Fruit fly (Drosophila melanogaster) whole organism, prepupa: Measurements from ENCODE around the gene Rala.

Experiments used
- CG10631 ChIP-seq: fragments of 200-800 bp; sonication (Bioruptor generic); optimal IDR thresholded peaks from 2 replicates; lab custom pipeline; 2016; ENCODE audit warnings: missing biosample characterization, missing genetic modification characterization
- CG10669 ChIP-seq: fragments of 200-800 bp; sonication (Bioruptor generic); optimal IDR thresholded peaks from 3 replicates; lab custom pipeline; 2018; ENCODE audit warnings: missing biosample characterization, mild to moderate bottlenecking, missing genetic modification characterization, moderate library complexity
- CG11294 ChIP-seq: fragments of 200-800 bp; sonication (Bioruptor generic); IDR thresholded peaks from 2 replicates; pipeline ENCODE4 v1.3.6; 2022; ENCODE audit warnings: missing biosample characterization, missing genetic modification characterization
- CG11762 ChIP-seq: fragments of 200-800 bp; sonication (Bioruptor generic); optimal IDR thresholded peaks from 3 replicates; lab custom pipeline; 2016; ENCODE audit warnings: missing biosample characterization, missing genetic modification characterization; ENCODE audit not compliant: insufficient read depth
- CG11902 ChIP-seq: fragments of 200-800 bp; sonication (Bioruptor generic); optimal IDR thresholded peaks from 3 replicates; lab custom pipeline; 2016; ENCODE audit warnings: missing biosample characterization, missing genetic modification characterization
- CG15336 ChIP-seq: fragments of 200-800 bp; sonication (Bioruptor generic); IDR thresholded peaks from 2 replicates; pipeline ENCODE4 v1.3.6; 2022; ENCODE audit warnings: missing biosample characterization, missing genetic modification characterization
- CG1621 ChIP-seq: fragments of 200-800 bp; sonication (Bioruptor generic); optimal IDR thresholded peaks from 3 replicates; lab custom pipeline; 2018; ENCODE audit warnings: missing biosample characterization, mild to moderate bottlenecking, missing genetic modification characterization
- CG16779 ChIP-seq: fragments of 200-800 bp; sonication (Bioruptor generic); optimal IDR thresholded peaks from 3 replicates; lab custom pipeline; 2017; ENCODE audit warnings: missing biosample characterization, mild to moderate bottlenecking, missing genetic modification characterization
- CG3032 ChIP-seq: fragments of 200-800 bp; optimal IDR thresholded peaks from 2 replicates; lab custom pipeline; 2019; ENCODE audit warnings: missing biosample characterization, mild to moderate bottlenecking, missing genetic modification characterization, moderate library complexity
- CG31627 ChIP-seq: fragments of 200-800 bp; sonication (Bioruptor generic); optimal IDR thresholded peaks from 3 replicates; lab custom pipeline; 2016; ENCODE audit warnings: missing biosample characterization, missing genetic modification characterization
- CG32006 ChIP-seq: fragments of 200-800 bp; sonication (Bioruptor generic); optimal IDR thresholded peaks from 3 replicates; lab custom pipeline; 2017; ENCODE audit warnings: missing biosample characterization, mild to moderate bottlenecking, missing genetic modification characterization
- CG34406 ChIP-seq: fragments of 200-800 bp; sonication (Bioruptor generic); optimal IDR thresholded peaks from 3 replicates; lab custom pipeline; 2016; ENCODE audit warnings: missing biosample characterization, missing genetic modification characterization
- CG3919 ChIP-seq: fragments of 200-800 bp; sonication (Bioruptor generic); optimal IDR thresholded peaks from 3 replicates; lab custom pipeline; 2016; ENCODE audit warnings: missing biosample characterization, missing genetic modification characterization
- CG4318 ChIP-seq: fragments of 200-800 bp; sonication (Bioruptor generic); optimal IDR thresholded peaks from 3 replicates; lab custom pipeline; 2017; ENCODE audit warnings: missing biosample characterization, mild to moderate bottlenecking, missing genetic modification characterization
- CG6163 ChIP-seq: fragments of 200-800 bp; sonication (Bioruptor generic); IDR thresholded peaks from 3 replicates; pipeline ENCODE4 v1.3.6; 2022; ENCODE audit warnings: missing biosample characterization, missing genetic modification characterization
- CG6792 ChIP-seq: fragments of 200-800 bp; sonication (Bioruptor generic); optimal IDR thresholded peaks from 3 replicates; lab custom pipeline; 2016; ENCODE audit warnings: missing biosample characterization, missing genetic modification characterization
- CG6808 ChIP-seq: fragments of 200-800 bp; sonication (Bioruptor generic); optimal IDR thresholded peaks from 3 replicates; lab custom pipeline; 2017; ENCODE audit warnings: missing biosample characterization, missing genetic modification characterization, mild to moderate bottlenecking, moderate library complexity, missing genetic modification reagents
- CG6854 ChIP-seq: fragments of 200-800 bp; sonication (Bioruptor generic); optimal IDR thresholded peaks from 2 replicates; lab custom pipeline; 2017; ENCODE audit warnings: missing biosample characterization, mild to moderate bottlenecking, missing genetic modification characterization
- CG7368 ChIP-seq: fragments of 200-800 bp; sonication (Bioruptor generic); optimal IDR thresholded peaks from 3 replicates; lab custom pipeline; 2016; ENCODE audit warnings: missing biosample characterization, missing genetic modification characterization
- CG8119 ChIP-seq: fragments of 200-800 bp; sonication (Bioruptor generic); IDR thresholded peaks from 3 replicates; pipeline ENCODE4 v1.3.6; 2022; ENCODE audit warnings: missing biosample characterization, missing genetic modification characterization
- CG8319 ChIP-seq: fragments of 200-800 bp; sonication (Bioruptor generic); optimal IDR thresholded peaks from 3 replicates; lab custom pipeline; 2016; ENCODE audit warnings: missing biosample characterization, missing genetic modification characterization
- CG8632 ChIP-seq: fragments of 200-800 bp; sonication (Bioruptor generic); optimal IDR thresholded peaks from 3 replicates; lab custom pipeline; 2016; ENCODE audit warnings: missing biosample characterization, missing genetic modification characterization
- CG9139 ChIP-seq: fragments of 200-800 bp; sonication (Bioruptor generic); optimal IDR thresholded peaks from 3 replicates; lab custom pipeline; 2017; ENCODE audit warnings: missing biosample characterization, mild to moderate bottlenecking, missing genetic modification characterization
- Eip78C ChIP-seq: fragments of 200-800 bp; sonication (Bioruptor generic); peaks from one replicate; lab custom pipeline; 2016; ENCODE audit warnings: missing biosample characterization, missing genetic modification characterization
- Eip93F ChIP-seq: fragments of 200-800 bp; sonication (Bioruptor generic); optimal IDR thresholded peaks from 2 replicates; lab custom pipeline; 2016; ENCODE audit warnings: missing biosample characterization, mild to moderate bottlenecking, missing genetic modification characterization
- Ets21C ChIP-seq: fragments of 200-800 bp; sonication (Bioruptor generic); optimal IDR thresholded peaks from 3 replicates; lab custom pipeline; 2016; ENCODE audit warnings: missing biosample characterization, missing genetic modification characterization
- Ets96B ChIP-seq: fragments of 200-800 bp; optimal IDR thresholded peaks from 2 replicates; lab custom pipeline; 2019; ENCODE audit warnings: missing biosample characterization, mild to moderate bottlenecking, missing genetic modification characterization, moderate library complexity
- Gug ChIP-seq: fragments of 200-800 bp; sonication (Bioruptor generic); IDR thresholded peaks from 2 replicates; pipeline ENCODE4 v1.3.6; 2022; ENCODE audit warnings: missing biosample characterization, missing genetic modification characterization
- Hr38 ChIP-seq: sonication (Bioruptor generic); optimal IDR thresholded peaks from 2 replicates; lab custom pipeline; 2016; ENCODE audit warnings: missing biosample characterization, missing genetic modification characterization
- Hr39 ChIP-seq: fragments of 200-800 bp; sonication (Bioruptor generic); optimal IDR thresholded peaks from 2 replicates; lab custom pipeline; 2016; ENCODE audit warnings: missing biosample characterization, missing genetic modification characterization
- Lpt ChIP-seq: fragments of 200-800 bp; sonication (Bioruptor generic); optimal IDR thresholded peaks from 3 replicates; lab custom pipeline; 2016; ENCODE audit warnings: missing biosample characterization, missing genetic modification characterization
- Met ChIP-seq: fragments of 200-800 bp; sonication (Bioruptor generic); optimal IDR thresholded peaks from 3 replicates; lab custom pipeline; 2016; ENCODE audit warnings: missing biosample characterization, missing genetic modification characterization
- OdsH ChIP-seq: fragments of 200-800 bp; sonication (Bioruptor generic); optimal IDR thresholded peaks from 3 replicates; lab custom pipeline; 2016; ENCODE audit warnings: missing biosample characterization, missing genetic modification characterization
- Smox ChIP-seq: fragments of 200-800 bp; sonication (Bioruptor generic); optimal IDR thresholded peaks from 3 replicates; lab custom pipeline; 2016; ENCODE audit warnings: missing biosample characterization, missing genetic modification characterization
- Sox102F ChIP-seq: fragments of 200-800 bp; sonication (Bioruptor generic); optimal IDR thresholded peaks from 2 replicates; lab custom pipeline; 2016; ENCODE audit warnings: missing biosample characterization, mild to moderate bottlenecking, missing genetic modification characterization
- Sox14 ChIP-seq: fragments of 200-800 bp; sonication (Bioruptor generic); optimal IDR thresholded peaks from 3 replicates; lab custom pipeline; 2016; ENCODE audit warnings: missing biosample characterization, missing genetic modification characterization
- Sox15 ChIP-seq: fragments of 200-800 bp; sonication (Bioruptor generic); optimal IDR thresholded peaks from 3 replicates; lab custom pipeline; 2016; ENCODE audit warnings: missing biosample characterization, missing genetic modification characterization
- achi ChIP-seq: fragments of 200-800 bp; sonication (Bioruptor generic); optimal IDR thresholded peaks from 3 replicates; lab custom pipeline; 2016; ENCODE audit warnings: missing biosample characterization, missing genetic modification characterization
- cyc ChIP-seq: fragments of 200-800 bp; sonication (Bioruptor generic); optimal IDR thresholded peaks from 3 replicates; lab custom pipeline; 2016; ENCODE audit warnings: missing biosample characterization, missing genetic modification characterization
- dac ChIP-seq: fragments of 200-800 bp; sonication (Bioruptor generic); optimal IDR thresholded peaks from 2 replicates; lab custom pipeline; 2017; ENCODE audit warnings: missing biosample characterization, mild to moderate bottlenecking, missing genetic modification characterization
- dsx ChIP-seq: fragments of 200-800 bp; optimal IDR thresholded peaks from 3 replicates; lab custom pipeline; 2019; ENCODE audit warnings: missing biosample characterization, mild to moderate bottlenecking, missing genetic modification characterization, moderate library complexity; ENCODE audit not compliant: poor library complexity, severe bottlenecking
- esn ChIP-seq: fragments of 200-800 bp; sonication (Bioruptor generic); optimal IDR thresholded peaks from 2 replicates; lab custom pipeline; 2016; ENCODE audit warnings: missing biosample characterization, mild to moderate bottlenecking, missing genetic modification characterization, moderate library complexity
- fd59A ChIP-seq: fragments of 200-800 bp; sonication (Bioruptor generic); optimal IDR thresholded peaks from 2 replicates; lab custom pipeline; 2017; ENCODE audit warnings: missing biosample characterization, mild to moderate bottlenecking, missing genetic modification characterization, missing genetic modification reagents
- fd85E ChIP-seq: fragments of 200-800 bp; sonication (Bioruptor generic); optimal IDR thresholded peaks from 3 replicates; lab custom pipeline; 2016; ENCODE audit warnings: missing biosample characterization, missing genetic modification characterization
- lz ChIP-seq: fragments of 200-800 bp; sonication (Bioruptor generic); optimal IDR thresholded peaks from 3 replicates; lab custom pipeline; 2016; ENCODE audit warnings: missing biosample characterization, missing genetic modification characterization
- net ChIP-seq: fragments of 200-800 bp; sonication (Bioruptor generic); optimal IDR thresholded peaks from 3 replicates; lab custom pipeline; 2016; ENCODE audit warnings: missing biosample characterization, missing genetic modification characterization
- pdm3 ChIP-seq: fragments of 200-800 bp; sonication (Bioruptor generic); optimal IDR thresholded peaks from 3 replicates; lab custom pipeline; 2016; ENCODE audit warnings: missing biosample characterization, missing genetic modification characterization
- salr ChIP-seq, 2 experiments: fragments of 200-800 bp; sonication (Bioruptor generic); optimal IDR thresholded peaks; 3 replicates each; lab custom pipeline; 2016 to 2018; ENCODE audit warnings: missing biosample characterization in 2 of 2, missing genetic modification characterization in 2 of 2, mild to moderate bottlenecking in 1 of 2
- spab ChIP-seq: fragments of 200-800 bp; sonication (Bioruptor generic); optimal IDR thresholded peaks from 2 replicates; lab custom pipeline; 2017; ENCODE audit warnings: missing biosample characterization, mild to moderate bottlenecking, missing genetic modification characterization, missing genetic modification reagents
- svp ChIP-seq: fragments of 200-800 bp; sonication (Bioruptor generic); peaks from one replicate; lab custom pipeline; 2016; ENCODE audit warnings: missing biosample characterization, missing genetic modification characterization
- vri ChIP-seq: fragments of 200-800 bp; sonication (Bioruptor generic); optimal IDR thresholded peaks from 3 replicates; lab custom pipeline; 2016; ENCODE audit warnings: missing biosample characterization, mild to moderate bottlenecking, missing genetic modification characterization

The Rala gene

DNA sequence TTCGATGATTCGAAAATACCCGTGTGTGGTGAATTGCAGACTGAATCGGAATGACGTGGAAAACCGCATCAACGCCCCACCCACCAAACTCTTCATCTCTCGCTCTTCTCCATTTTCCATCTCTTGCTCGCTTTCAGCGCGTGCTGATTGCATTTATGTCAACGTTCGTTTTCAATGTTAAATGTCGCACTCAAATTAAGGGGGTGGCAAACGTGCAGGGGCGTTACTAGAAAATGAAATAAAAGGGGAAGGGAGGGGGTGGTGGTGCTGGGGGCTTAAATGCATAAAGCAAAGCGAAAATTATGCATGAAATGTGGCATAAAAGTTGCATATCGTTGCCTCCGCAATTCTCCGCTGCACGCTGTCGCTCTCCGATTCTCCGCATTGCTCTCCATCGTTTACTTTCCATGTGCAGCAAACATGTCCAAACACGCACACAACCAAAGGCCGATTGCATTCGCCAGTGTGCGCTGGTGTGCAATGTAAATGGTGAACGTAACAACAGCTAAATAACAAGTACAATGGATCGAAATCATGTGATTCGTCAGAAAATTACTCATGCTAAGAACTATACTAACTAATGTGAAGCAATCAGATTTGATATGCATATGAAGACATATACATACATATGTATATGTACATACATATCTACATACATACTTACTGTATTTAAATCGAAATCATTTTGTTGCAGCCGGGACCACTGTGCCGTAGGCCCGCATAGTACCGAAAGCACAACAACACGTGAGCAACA is 37.5 kb downstream of the Rala start:
- TF ChIP-seq CG11902 (GFP tag; lab: Kevin White, UChicago) (peak; percentile 80), fd85E (peak; percentile 87), CG4318 (peak; percentile 92), CG6163 (GFP tag; lab: Robert Waterston, UW) (peak; percentile 97), cyc (GFP tag; lab: Kevin White, UChicago) (peak; percentile 85), CG6792 (GFP tag; lab: Kevin White, UChicago) (peak; percentile 95), Sox14 (peak; percentile 96), Sox102F (GFP tag; lab: Kevin White, UChicago) (peak; percentile 93), lz (peak; percentile 92), Smox (peak; percentile 93), CG10631 (peak; percentile 96), Lpt (peak; percentile 95), CG10669 (GFP tag; lab: Kevin White, UChicago) (peak; percentile 96), CG11762 (GFP tag; lab: Kevin White, UChicago) (peak; percentile 90), esn (peak; percentile 93), CG3032 (tag; lab: Kevin White, UChicago) (peak; percentile 92), CG8319 (GFP tag; lab: Kevin White, UChicago) (peak; percentile 90), CG7368 (GFP tag; lab: Kevin White, UChicago) (peak; percentile 93), vri (peak; percentile 75), CG16779 (tag; lab: Kevin White, UChicago) (peak; percentile 94), pdm3 (peak; percentile 97), Hr39 (GFP tag; lab: Kevin White, UChicago) (peak; percentile 88), dsx (GFP tag; lab: Kevin White, UChicago) (peak; percentile 94), svp (GFP tag; lab: Kevin White, UChicago) (peak; percentile 97), Sox15 (GFP tag; lab: Kevin White, UChicago) (peak; percentile 81), dac (GFP tag; lab: Kevin White, UChicago) (peak; percentile 89), CG3919 (GFP tag; lab: Kevin White, UChicago) (peak; percentile 95), CG31627 (peak; percentile 86), fd59A (GFP tag; lab: Kevin White, UChicago) (peak; percentile 91), spab (GFP tag; lab: Kevin White, UChicago) (peak; percentile 92), Ets21C (peak; percentile 83), CG1621 (peak; percentile 97), CG11294 (peak; percentile 86), CG8119 (peak; percentile 95), Ets96B (peak; percentile 97), Eip93F (GFP tag; lab: Kevin White, UChicago) (peak; percentile 88), achi (peak; percentile 95), Eip78C (peak; percentile 99), CG32006 (GFP tag; lab: Kevin White, UChicago) (peak; percentile 96), Hr38 (GFP tag; lab: Kevin White, UChicago) (no peak), OdsH (peak; percentile 96), CG15336 (GFP tag; lab: Robert Waterston, UW) (peak; percentile 93), CG8632 (GFP tag; lab: Kevin White, UChicago) (peak; percentile 94), net (GFP tag; lab: Kevin White, UChicago) (peak; percentile 95), salr (GFP tag; optimal IDR thresholded peaks at IDR 0.05; lab: Kevin White, UChicago) (peak; percentile 88 to 90), CG6808 (peak; percentile 90), Met (peak; percentile 93), Gug (GFP tag; lab: Robert Waterston, UW) (peak; percentile 88), CG34406 (GFP tag; lab: Kevin White, UChicago) (peak; percentile 95), CG9139 (GFP tag; lab: Kevin White, UChicago) (peak; percentile 86), CG6854 (GFP tag; lab: Kevin White, UChicago) (peak; percentile 71)
